Fruit fly (Drosophila melanogaster): Measurements from ENCODE around the gene cana.

cana gene

DNA sequence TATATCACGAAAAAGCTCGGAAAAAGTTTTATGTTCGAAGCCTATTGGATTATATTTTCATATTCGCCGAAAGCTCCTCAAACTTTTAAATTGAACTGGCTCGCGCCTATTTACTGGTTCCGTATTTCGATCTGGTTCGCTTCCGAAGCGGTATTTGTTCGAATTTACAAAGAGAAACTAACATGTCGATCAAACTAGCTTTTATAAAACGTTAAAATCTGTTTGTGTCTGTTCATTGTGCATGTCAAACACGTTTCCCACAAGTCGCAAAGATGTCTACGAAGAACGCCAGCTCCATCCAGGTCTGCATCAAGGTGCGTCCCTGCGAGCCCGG lies at the start of gene cana:
cana (plus strand) TSS at position 149 of the 334 bp plus-strand sequence.
- TF ChIP-seq CG10348 (GFP tag; IDR thresholded peaks at IDR 0.05): no peak
- TF ChIP-seq CG34367 (tag; optimal IDR thresholded peaks at IDR 0.05): no peak
- TF ChIP-seq CG8301 (tag; optimal IDR thresholded peaks at IDR 0.05): no peak
- TF ChIP-seq EcR (GFP tag; optimal IDR thresholded peaks at IDR 0.05): no peak
- TF ChIP-seq CG14655 (GFP tag; optimal IDR thresholded peaks at IDR 0.05): no peak
- TF ChIP-seq Snoo (tag; optimal IDR thresholded peaks at IDR 0.05): no peak
- TF ChIP-seq Pif1A (GFP tag; optimal IDR thresholded peaks at IDR 0.05): no peak
- no peak for TF ChIP-seq CG32121 (GFP tag; IDR thresholded peaks at IDR 0.05)
- no peak for TF ChIP-seq fd96Ca (GFP tag; IDR thresholded peaks at IDR 0.05)
- no peak for TF ChIP-seq CG8159 (tag; optimal IDR thresholded peaks at IDR 0.05)
- no peak for TF ChIP-seq Pif1B (GFP tag; optimal IDR thresholded peaks at IDR 0.05)
- no peak for TF ChIP-seq CG13204 (GFP tag; optimal IDR thresholded peaks at IDR 0.05)
- TF ChIP-seq CG4496 (GFP tag; IDR thresholded peaks at IDR 0.05): no peak
- no peak for TF ChIP-seq Ets98B (GFP tag; IDR thresholded peaks at IDR 0.05)
- TF ChIP-seq CG15710 (tag; optimal IDR thresholded peaks at IDR 0.05): no peak
- TF ChIP-seq CG9948 (tag; optimal IDR thresholded peaks at IDR 0.05): no peak
- no peak for TF ChIP-seq gl (tag; optimal IDR thresholded peaks at IDR 0.05)
- no peak for TF ChIP-seq rn (GFP tag; IDR thresholded peaks at IDR 0.05)

- TF ChIP-seq Pif1A (GFP tag; optimal IDR thresholded peaks at IDR 0.05) (no peak), Ets98B (GFP tag; IDR thresholded peaks at IDR 0.05) (peak; percentile 32; the same call in 1 of the 2 replicates), CG8159 (tag; optimal IDR thresholded peaks at IDR 0.05) (peak; percentile 17), CG9948 (tag; optimal IDR thresholded peaks at IDR 0.05) (peak; percentile 44), CG34367 (tag; optimal IDR thresholded peaks at IDR 0.05) (no peak), Pif1B (GFP tag; optimal IDR thresholded peaks at IDR 0.05) (peak; percentile 10), Snoo (tag; optimal IDR thresholded peaks at IDR 0.05) (peak; percentile 50), gl (tag; optimal IDR thresholded peaks at IDR 0.05) (no peak), CG12605 (GFP tag; IDR thresholded peaks at IDR 0.05) (no peak), CG10348 (GFP tag; IDR thresholded peaks at IDR 0.05) (no peak), CG8301 (tag; optimal IDR thresholded peaks at IDR 0.05) (peak; percentile 43), EcR (GFP tag; optimal IDR thresholded peaks at IDR 0.05) (no peak), CG14655 (GFP tag; optimal IDR thresholded peaks at IDR 0.05) (peak; percentile 38), CG4496 (GFP tag; IDR thresholded peaks at IDR 0.05) (peak; percentile 27; the same call in 1 of the 3 replicates), D1 (tag; optimal IDR thresholded peaks at IDR 0.05) (no peak), CG17806 (tag; optimal IDR thresholded peaks at IDR 0.05) (peak; percentile 17), CG13204 (GFP tag; optimal IDR thresholded peaks at IDR 0.05) (no peak), CG15710 (tag; optimal IDR thresholded peaks at IDR 0.05) (peak; percentile 34)
Measured at dm6 chr2L:11220783-11221182, 48.8 kb upstream of the cana start.

dm6 chr2L:11221296-11221698 lies 48.3 kb upstream of the cana start:
- TF ChIP-seq CG15710 (tag; optimal IDR thresholded peaks at IDR 0.05): no peak
- TF ChIP-seq EcR (GFP tag; optimal IDR thresholded peaks at IDR 0.05): no peak
- TF ChIP-seq gl (tag; optimal IDR thresholded peaks at IDR 0.05): no peak
- TF ChIP-seq rn (GFP tag; IDR thresholded peaks at IDR 0.05): no peak
- TF ChIP-seq CG14655 (GFP tag; optimal IDR thresholded peaks at IDR 0.05): peak; percentile 10
- TF ChIP-seq CG9948 (tag; optimal IDR thresholded peaks at IDR 0.05): no peak
- no peak for TF ChIP-seq Snoo (tag; optimal IDR thresholded peaks at IDR 0.05)
- no peak for TF ChIP-seq CG32121 (GFP tag; IDR thresholded peaks at IDR 0.05)
- peak; percentile 3 for TF ChIP-seq CG34367 (tag; optimal IDR thresholded peaks at IDR 0.05)
- TF ChIP-seq D1 (tag; optimal IDR thresholded peaks at IDR 0.05): peak; percentile 6
- TF ChIP-seq CG10348 (GFP tag; IDR thresholded peaks at IDR 0.05): no peak
- TF ChIP-seq fd96Ca (GFP tag; IDR thresholded peaks at IDR 0.05): no peak
- peak; percentile 18; the same call in 1 of the 2 replicates for TF ChIP-seq CG12605 (GFP tag; IDR thresholded peaks at IDR 0.05)
- no peak for TF ChIP-seq CG13204 (GFP tag; optimal IDR thresholded peaks at IDR 0.05)
- peak; percentile 18 for TF ChIP-seq Pif1A (GFP tag; optimal IDR thresholded peaks at IDR 0.05)
- no peak for TF ChIP-seq Pif1B (GFP tag; optimal IDR thresholded peaks at IDR 0.05)
- peak; percentile 15; the same call in 1 of the 2 replicates for TF ChIP-seq Ets98B (GFP tag; IDR thresholded peaks at IDR 0.05)
- TF ChIP-seq CG4496 (GFP tag; IDR thresholded peaks at IDR 0.05): peak; percentile 58; the same call in 2 of the 3 replicates
- no peak for TF ChIP-seq CG8159 (tag; optimal IDR thresholded peaks at IDR 0.05)
- no peak for TF ChIP-seq CG17806 (tag; optimal IDR thresholded peaks at IDR 0.05)
- TF ChIP-seq CG8301 (tag; optimal IDR thresholded peaks at IDR 0.05): no peak

DNA sequence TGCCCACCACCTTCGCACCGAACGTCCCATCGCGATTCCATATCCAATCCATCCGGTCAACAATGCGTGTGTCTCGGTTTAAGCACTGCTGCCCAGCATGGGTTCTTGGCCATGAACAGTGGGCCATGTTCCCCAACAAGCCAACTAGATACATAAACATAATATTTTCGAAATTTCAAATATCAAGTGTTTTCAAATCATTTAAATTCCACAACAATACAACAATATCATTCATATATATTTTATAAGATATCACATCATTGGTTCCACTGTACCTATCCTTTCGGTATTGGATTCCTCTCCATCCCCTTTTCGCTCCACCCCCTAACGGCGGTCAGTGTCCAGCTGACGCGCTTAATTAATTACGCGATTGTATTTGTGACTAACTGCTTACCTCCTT lies 47.5 kb upstream of the cana start:
- TF ChIP-seq CG10348 (GFP tag; IDR thresholded peaks at IDR 0.05): no peak
- TF ChIP-seq CG8301 (tag; optimal IDR thresholded peaks at IDR 0.05): no peak
- no peak for TF ChIP-seq EcR (GFP tag; optimal IDR thresholded peaks at IDR 0.05)
- TF ChIP-seq CG8159 (tag; optimal IDR thresholded peaks at IDR 0.05): peak; percentile 57
- TF ChIP-seq Snoo (tag; optimal IDR thresholded peaks at IDR 0.05): peak; percentile 69
- TF ChIP-seq gl (tag; optimal IDR thresholded peaks at IDR 0.05): no peak
- TF ChIP-seq CG13204 (GFP tag; optimal IDR thresholded peaks at IDR 0.05): no peak
- TF ChIP-seq Pif1A (GFP tag; optimal IDR thresholded peaks at IDR 0.05): peak; percentile 36
- TF ChIP-seq D1 (tag; optimal IDR thresholded peaks at IDR 0.05): no peak
- TF ChIP-seq CG17806 (tag; optimal IDR thresholded peaks at IDR 0.05): peak; percentile 45
- TF ChIP-seq CG12605 (GFP tag; IDR thresholded peaks at IDR 0.05): no peak
- TF ChIP-seq rn (GFP tag; IDR thresholded peaks at IDR 0.05): no peak
- peak; percentile 51 for TF ChIP-seq CG15710 (tag; optimal IDR thresholded peaks at IDR 0.05)
- 0 out of 3 replicates have a peak, but pooled peaks have one; percentile 18 for TF ChIP-seq fd96Ca (GFP tag; IDR thresholded peaks at IDR 0.05)
- TF ChIP-seq CG9948 (tag; optimal IDR thresholded peaks at IDR 0.05): peak; percentile 53
- TF ChIP-seq CG4496 (GFP tag; IDR thresholded peaks at IDR 0.05): 0 out of 3 replicates have a peak, but pooled peaks have one; percentile 35
- peak; percentile 36 for TF ChIP-seq CG34367 (tag; optimal IDR thresholded peaks at IDR 0.05)
- TF ChIP-seq CG32121 (GFP tag; IDR thresholded peaks at IDR 0.05): no peak
- TF ChIP-seq Ets98B (GFP tag; IDR thresholded peaks at IDR 0.05): no peak; the same call in 1 of the 2 replicates
- TF ChIP-seq CG14655 (GFP tag; optimal IDR thresholded peaks at IDR 0.05): peak; percentile 17
- TF ChIP-seq Pif1B (GFP tag; optimal IDR thresholded peaks at IDR 0.05): peak; percentile 15

DNA sequence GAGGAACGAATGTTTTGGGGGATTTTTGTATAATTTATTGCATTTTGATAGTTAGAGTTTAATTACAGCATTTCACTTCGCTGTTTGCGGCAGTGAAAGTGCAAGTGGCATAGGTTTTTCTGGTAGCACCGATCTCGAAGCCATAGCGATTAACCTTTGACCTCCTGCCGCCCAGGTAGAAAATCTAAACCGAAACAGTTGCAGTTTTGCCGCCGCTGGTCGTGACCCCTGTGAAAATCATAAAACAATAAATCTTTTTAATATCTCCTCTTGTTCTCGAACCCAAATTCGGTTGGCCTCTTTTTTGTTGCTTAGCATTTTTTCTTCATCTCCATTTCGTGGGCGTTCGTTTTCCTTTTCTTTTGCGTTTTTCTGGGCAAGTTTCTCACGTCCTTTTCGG lies 45.1 kb upstream of the cana start:
- TF ChIP-seq Pif1A (GFP tag; optimal IDR thresholded peaks at IDR 0.05) (no peak), Ets98B (GFP tag; IDR thresholded peaks at IDR 0.05) (no peak), CG8301 (tag; optimal IDR thresholded peaks at IDR 0.05) (no peak), CG9948 (tag; optimal IDR thresholded peaks at IDR 0.05) (no peak), rn (GFP tag; IDR thresholded peaks at IDR 0.05) (no peak), CG10348 (GFP tag; IDR thresholded peaks at IDR 0.05) (no peak), gl (tag; optimal IDR thresholded peaks at IDR 0.05) (no peak), CG12605 (GFP tag; IDR thresholded peaks at IDR 0.05) (no peak), EcR (GFP tag; optimal IDR thresholded peaks at IDR 0.05) (no peak), CG34367 (tag; optimal IDR thresholded peaks at IDR 0.05) (no peak), Snoo (tag; optimal IDR thresholded peaks at IDR 0.05) (no peak), CG4496 (GFP tag; IDR thresholded peaks at IDR 0.05) (no peak), D1 (tag; optimal IDR thresholded peaks at IDR 0.05) (no peak), CG13204 (GFP tag; optimal IDR thresholded peaks at IDR 0.05) (no peak), Pif1B (GFP tag; optimal IDR thresholded peaks at IDR 0.05) (no peak), CG17806 (tag; optimal IDR thresholded peaks at IDR 0.05) (no peak), fd96Ca (GFP tag; IDR thresholded peaks at IDR 0.05) (no peak), CG32121 (GFP tag; IDR thresholded peaks at IDR 0.05) (no peak), CG8159 (tag; optimal IDR thresholded peaks at IDR 0.05) (no peak), CG14655 (GFP tag; optimal IDR thresholded peaks at IDR 0.05) (no peak)

All from whole organism, pupa.